Worm (Caenorhabditis elegans): Measurements from ENCODE around the gene nspb-10.
A peak's percentile ranks its signal among the peaks of the same experiment; 100 is the strongest.

Gene nspb-10

ce11 chrII:14632823-14633222 is 44.8 kb upstream of the nspb-10 start, which contains the start of gene C38C6.3:
C38C6.3 (plus strand) TSS chrII:14633123.
- TF ChIP-seq zag-1 (tag; optimal IDR thresholded peaks at IDR 0.05) (no peak), nhr-90 (tag; optimal IDR thresholded peaks at IDR 0.05; ENCODE audit: poor library complexity) (no peak), C16A3.4 (tag; optimal IDR thresholded peaks at IDR 0.05) (no peak), pqm-1 (tag; optimal IDR thresholded peaks at IDR 0.05) (no peak), tlp-1 (tag; optimal IDR thresholded peaks at IDR 0.05) (no peak), mdl-1 (tag; optimal IDR thresholded peaks at IDR 0.05) (no peak), nhr-12 (tag; optimal IDR thresholded peaks at IDR 0.05) (no peak), vab-15 (tag; optimal IDR thresholded peaks at IDR 0.05) (no peak), hpl-2 (GFP tag; optimal IDR thresholded peaks at IDR 0.05) (no peak), nhr-237 (tag; optimal IDR thresholded peaks at IDR 0.05) (no peak), jun-1 (tag; optimal IDR thresholded peaks at IDR 0.05) (no peak), lin-13 (GFP tag; optimal IDR thresholded peaks at IDR 0.05) (no peak), sox-4 (tag; optimal IDR thresholded peaks at IDR 0.05) (no peak)

DNA sequence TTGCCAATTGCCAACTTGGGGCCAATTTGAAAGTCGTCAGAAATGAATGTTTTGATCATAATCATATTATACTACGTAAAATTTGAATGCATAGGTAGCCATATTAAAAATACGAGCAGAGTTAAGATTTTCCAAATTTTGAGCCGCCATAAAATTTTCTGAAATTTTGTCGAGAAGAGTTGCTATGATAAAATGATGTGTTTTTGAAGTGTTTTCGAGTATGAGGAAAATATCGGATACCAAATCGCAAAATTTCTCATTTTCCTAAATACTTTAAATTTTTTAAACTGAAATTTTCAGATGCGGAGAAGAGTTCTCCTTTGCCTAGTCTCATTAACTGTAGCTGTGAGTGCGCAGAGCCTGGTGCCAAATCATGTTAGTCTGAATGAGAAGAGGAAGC is 39.3 kb upstream of the nspb-10 start, which contains the start of gene tag-297:
Gene tag-297, plus strand, starts transcription at position 301 of the 400 bp plus-strand sequence.
- TF ChIP-seq C34B4.2 (tag; optimal IDR thresholded peaks at IDR 0.05) (no peak), nhr-19 (GFP tag; conservative IDR thresholded peaks at IDR 0.05) (no peak), ets-5 (GFP tag; IDR thresholded peaks at IDR 0.05) (no peak), irx-1 (tag; optimal IDR thresholded peaks at IDR 0.05) (no peak), ceh-90 (tag; optimal IDR thresholded peaks at IDR 0.05) (no peak), lin-13 (GFP tag; optimal IDR thresholded peaks at IDR 0.05) (no peak), F16B12.6 (tag; optimal IDR thresholded peaks at IDR 0.05) (no peak), aly-2 (tag; optimal IDR thresholded peaks at IDR 0.05) (no peak), ztf-4 (tag; optimal IDR thresholded peaks at IDR 0.05) (no peak), hpl-2 (GFP tag; optimal IDR thresholded peaks at IDR 0.05) (no peak), dpl-1 (GFP tag; optimal IDR thresholded peaks at IDR 0.05) (no peak), blmp-1 (tag; optimal IDR thresholded peaks at IDR 0.05) (no peak), egl-13 (tag; optimal IDR thresholded peaks at IDR 0.05) (no peak), lin-14 (GFP tag; optimal IDR thresholded peaks at IDR 0.05) (no peak), vab-15 (tag; optimal IDR thresholded peaks at IDR 0.05) (no peak), pag-3 (tag; optimal IDR thresholded peaks at IDR 0.05; ENCODE audit: borderline replicate concordance, insufficient read depth) (no peak), nhr-77 (tag; optimal IDR thresholded peaks at IDR 0.05) (no peak), nhr-12 (tag; optimal IDR thresholded peaks at IDR 0.05) (no peak), sox-4 (tag; optimal IDR thresholded peaks at IDR 0.05) (no peak), nhr-11 (tag; optimal IDR thresholded peaks at IDR 0.05) (no peak)

DNA sequence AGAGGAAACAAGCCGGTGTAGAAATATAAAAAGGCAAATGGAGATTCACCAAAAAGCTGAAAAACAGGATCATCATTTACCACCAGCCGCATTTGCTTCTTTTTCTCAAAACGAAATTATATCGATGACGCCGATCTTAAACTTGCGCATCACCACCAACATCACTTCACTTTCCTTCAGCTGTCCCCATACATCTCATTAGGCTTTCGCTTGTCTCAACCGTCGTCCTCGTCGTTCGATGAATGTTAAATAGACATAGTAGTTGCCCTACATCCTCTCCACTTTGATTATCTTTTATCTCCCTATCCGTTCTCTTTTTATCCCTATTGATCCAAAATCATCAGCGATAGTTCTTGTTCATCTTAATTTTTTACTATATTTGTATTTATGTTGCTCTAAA is 38.8 kb upstream of the nspb-10 start:
- TF ChIP-seq unc-98 (GFP tag; IDR thresholded peaks at IDR 0.05) (no peak), blmp-1 (tag; optimal IDR thresholded peaks at IDR 0.05) (peak; percentile 97)

DNA sequence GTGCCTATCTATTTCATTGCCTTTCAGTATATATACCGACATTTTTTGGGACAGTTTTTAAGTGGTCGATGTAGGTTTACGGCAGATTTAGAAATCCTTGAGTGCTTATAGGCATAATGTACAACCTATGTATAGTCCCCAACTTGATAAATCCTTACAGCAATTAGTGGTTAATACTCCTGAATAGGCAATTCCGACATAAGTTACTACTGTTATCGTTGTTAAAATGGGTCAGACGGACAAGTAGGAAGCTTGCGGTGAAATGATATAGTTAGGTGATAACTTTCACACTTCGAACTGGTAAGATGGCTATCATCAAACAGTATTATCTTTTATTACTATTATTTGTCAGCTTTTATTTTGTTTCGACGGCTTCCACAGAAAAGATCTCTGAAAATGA is 34.7 kb upstream of the nspb-10 start, which contains the start of gene mltn-10:
Gene mltn-10, plus strand, starts transcription at position 301 of the 400 bp plus-strand sequence.
- no peak for TF ChIP-seq lin-39 (tag; optimal IDR thresholded peaks at IDR 0.05)
- TF ChIP-seq egl-13 (tag; optimal IDR thresholded peaks at IDR 0.05): no peak
- no peak for TF ChIP-seq snpc-4 (tag; optimal IDR thresholded peaks at IDR 0.05)
- no peak for TF ChIP-seq lin-15B (tag; optimal IDR thresholded peaks at IDR 0.05)
- TF ChIP-seq nhr-12 (tag; optimal IDR thresholded peaks at IDR 0.05): no peak
- no peak for TF ChIP-seq ztf-11 (tag; optimal IDR thresholded peaks at IDR 0.05)
- TF ChIP-seq lin-35 (GFP tag; optimal IDR thresholded peaks at IDR 0.05): no peak
- no peak for TF ChIP-seq ces-1 (GFP tag; optimal IDR thresholded peaks at IDR 0.05)
- TF ChIP-seq nhr-28 (tag; optimal IDR thresholded peaks at IDR 0.05): no peak
- no peak for TF ChIP-seq C04F5.9 (tag; optimal IDR thresholded peaks at IDR 0.05)
- TF ChIP-seq lin-13 (GFP tag; optimal IDR thresholded peaks at IDR 0.05): no peak
- TF ChIP-seq efl-3 (GFP tag; optimal IDR thresholded peaks at IDR 0.05): no peak
- no peak for TF ChIP-seq mep-1 (tag; optimal IDR thresholded peaks at IDR 0.05)
- no peak for TF ChIP-seq ceh-88 (GFP tag; IDR thresholded peaks at IDR 0.05)
- no peak for TF ChIP-seq nhr-237 (tag; optimal IDR thresholded peaks at IDR 0.05)
- no peak for TF ChIP-seq nhr-20 (tag; optimal IDR thresholded peaks at IDR 0.05)
- no peak for TF ChIP-seq ceh-82 (tag; optimal IDR thresholded peaks at IDR 0.05)

Data from whole organism, L1 larva.